Worm (Caenorhabditis elegans): ENCODE measurements around the gene R08A2.2.

R08A2.2 gene

ce11 chrV:14685435-14686058, 30.0 kb downstream of the R08A2.2 start, which contains the start of gene C47E8.4 (continued):
- TF ChIP-seq hlh-30 (tag; optimal IDR thresholded peaks at IDR 0.05; ENCODE audit: insufficient read depth) = peak; percentile 91
- peak; percentile 63; the same call in 1 of the 2 replicates for TF ChIP-seq mxl-2 (GFP tag; conservative IDR thresholded peaks at IDR 0.05)
- TF ChIP-seq T26A8.4 (GFP tag; IDR thresholded peaks at IDR 0.05) = peak; percentile 97
- peak; percentile 77 to 95 for TF ChIP-seq hif-1 (tag; optimal IDR thresholded peaks at IDR 0.05)
- TF ChIP-seq lir-3 (tag; optimal IDR thresholded peaks at IDR 0.05) = peak; percentile 77

DNA sequence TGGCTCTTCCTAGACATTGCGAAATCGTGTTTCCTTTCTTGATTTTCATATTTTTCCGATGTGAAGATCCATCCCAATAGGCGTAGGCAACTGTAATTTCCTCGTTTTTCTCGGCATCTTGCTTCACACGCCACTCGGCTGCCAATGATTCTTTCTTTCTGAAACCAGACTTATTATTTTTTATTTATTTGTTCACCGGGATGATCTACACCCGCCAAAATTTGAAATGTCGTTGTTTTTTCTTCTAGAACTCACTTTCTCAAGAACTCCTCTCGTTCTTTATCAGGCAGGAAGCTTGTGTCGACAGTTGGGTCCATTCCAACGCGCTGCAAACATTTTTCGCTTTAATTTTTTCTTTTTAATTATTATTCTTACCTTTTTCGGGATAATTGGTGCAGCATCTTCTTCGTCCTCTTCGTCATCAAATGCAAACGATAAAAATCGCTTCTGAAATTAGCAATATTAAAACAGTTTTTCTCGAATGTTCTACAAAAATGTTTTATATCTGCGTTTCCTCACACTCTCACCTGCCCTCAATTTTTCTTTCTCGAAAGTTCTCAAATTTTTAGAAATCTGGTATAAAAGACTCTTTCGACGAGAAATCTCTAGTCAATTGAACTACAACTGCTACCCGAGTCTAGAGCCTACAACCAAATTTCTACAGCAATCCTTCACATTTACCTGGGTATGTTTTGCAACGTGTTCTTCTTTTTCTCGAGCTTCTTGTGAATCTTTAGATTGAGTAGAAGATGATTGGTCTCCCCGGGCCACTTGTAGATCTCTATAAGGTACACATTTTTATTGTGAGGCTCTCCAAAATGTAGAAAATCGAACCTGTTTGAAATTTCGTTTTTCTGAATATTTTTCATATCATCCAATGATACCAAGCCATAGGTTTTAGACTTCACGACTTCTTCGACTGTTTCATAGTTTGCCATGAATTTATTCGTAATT, 30.9 kb downstream of the R08A2.2 start, which contains the start of gene hsp-90:
Gene hsp-90, plus strand, starts transcription at position 560 of the 954 bp plus-strand sequence.
- TF ChIP-seq mdt-29 (GFP tag; IDR thresholded peaks at IDR 0.05) (0 out of 2 replicates have a peak, but pooled peaks have one; percentile 9), ama-1 (optimal IDR thresholded peaks at IDR 0.05) (peak; percentile 54), lim-7 (GFP tag; IDR thresholded peaks at IDR 0.05) (0 out of 2 replicates have a peak, but pooled peaks have one; percentile 22), lir-3 (tag; optimal IDR thresholded peaks at IDR 0.05) (no peak)

DNA sequence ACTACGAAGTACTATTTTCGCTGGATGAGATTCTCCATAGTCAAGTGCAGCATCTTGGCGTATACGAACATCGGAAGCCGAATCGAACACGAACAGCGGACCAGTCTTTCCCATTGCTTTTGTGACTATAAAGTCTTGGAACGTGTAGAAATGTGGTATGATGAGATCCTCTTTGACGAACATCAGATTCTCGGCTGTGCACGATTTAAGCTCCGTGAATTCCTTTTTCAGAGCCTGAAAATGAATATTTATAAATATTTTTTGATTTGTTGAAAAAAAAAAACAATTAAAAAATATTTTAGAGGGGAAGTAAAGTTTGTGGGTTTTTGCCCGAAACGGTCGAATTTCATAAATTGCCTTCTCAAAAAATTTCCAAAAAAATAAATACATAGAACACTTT, 31.6 kb downstream of the R08A2.2 start:
- no peak for TF ChIP-seq D1046.2 (GFP tag; IDR thresholded peaks at IDR 0.05)
- no peak for TF ChIP-seq lin-13 (GFP tag; optimal IDR thresholded peaks at IDR 0.05)
- TF ChIP-seq egl-43 (GFP tag; IDR thresholded peaks at IDR 0.05) = no peak
- TF ChIP-seq lir-3 (tag; optimal IDR thresholded peaks at IDR 0.05) = no peak
- TF ChIP-seq cey-2 (tag; optimal IDR thresholded peaks at IDR 0.05; ENCODE audit: borderline replicate concordance, insufficient read depth) = no peak
- TF ChIP-seq ztf-7 (tag; optimal IDR thresholded peaks at IDR 0.05) = no peak
- no peak for TF ChIP-seq nhr-102 (tag; optimal IDR thresholded peaks at IDR 0.05)
- TF ChIP-seq vab-7 (GFP tag; IDR thresholded peaks at IDR 0.05) = no peak
- no peak for TF ChIP-seq lin-29 (GFP tag; IDR thresholded peaks at IDR 0.05)
- no peak for TF ChIP-seq Y105C5A.15 (GFP tag; IDR thresholded peaks at IDR 0.05)
- no peak for TF ChIP-seq nhr-41 (GFP tag; IDR thresholded peaks at IDR 0.05)
- no peak for TF ChIP-seq ZK337.2 (GFP tag; IDR thresholded peaks at IDR 0.05)
- TF ChIP-seq mdl-1 (tag; optimal IDR thresholded peaks at IDR 0.05) = no peak
- TF ChIP-seq ceh-28 (tag; optimal IDR thresholded peaks at IDR 0.05) = no peak
- no peak for TF ChIP-seq nhr-42 (GFP tag; IDR thresholded peaks at IDR 0.05)
- TF ChIP-seq nhr-10 (tag; optimal IDR thresholded peaks at IDR 0.05) = no peak

DNA sequence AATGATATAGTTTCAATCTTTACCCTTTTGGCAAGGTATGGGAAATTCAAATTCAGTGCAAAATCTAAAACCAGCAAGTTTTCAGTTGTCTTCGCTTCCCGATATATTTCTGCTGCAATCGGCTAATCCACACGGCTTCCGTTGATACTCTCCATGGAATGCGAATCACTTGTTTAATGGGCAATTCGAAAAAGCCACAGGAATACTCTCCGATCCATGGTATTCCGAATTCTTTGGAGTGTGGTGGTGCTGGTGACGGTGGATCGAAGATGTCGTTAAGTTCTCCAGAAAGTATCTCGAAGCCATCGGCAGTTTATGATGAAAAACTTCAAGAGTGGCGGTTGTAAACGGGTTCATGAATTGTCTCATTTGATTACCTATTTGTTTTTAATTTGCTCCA, 32.2 kb downstream of the R08A2.2 start:
- TF ChIP-seq mdl-1 (tag; optimal IDR thresholded peaks at IDR 0.05) (no peak), lir-3 (tag; optimal IDR thresholded peaks at IDR 0.05) (no peak), hlh-30 (tag; optimal IDR thresholded peaks at IDR 0.05; ENCODE audit: insufficient read depth) (no peak), T20F7.1 (GFP tag; optimal IDR thresholded peaks at IDR 0.05) (no peak), mxl-2 (GFP tag; conservative IDR thresholded peaks at IDR 0.05) (no peak), daf-12 (tag; optimal IDR thresholded peaks at IDR 0.05) (no peak), Y48G9A.11 (GFP tag; IDR thresholded peaks at IDR 0.05) (0 out of 2 replicates have a peak, but pooled peaks have one; percentile 29), snpc-4 (tag; optimal IDR thresholded peaks at IDR 0.05) (no peak), unc-130 (GFP tag; optimal IDR thresholded peaks at IDR 0.05) (no peak), dmd-9 (GFP tag; IDR thresholded peaks at IDR 0.05) (no peak), Y105C5A.15 (GFP tag; IDR thresholded peaks at IDR 0.05) (0 out of 2 replicates have a peak, but pooled peaks have one; percentile 13), skn-1 (tag; optimal IDR thresholded peaks at IDR 0.05) (no peak), zip-2 (tag; optimal IDR thresholded peaks at IDR 0.05) (no peak)

Data from whole organism, L4 larva.